Worm (Caenorhabditis elegans) whole organism, late embryonic: ENCODE data around the gene trxr-1.

Experiments
- C08G9.2 ChIP-seq: sonication (generic microtip); optimal IDR thresholded peaks from 2 replicates; lab custom pipeline; 2016; ENCODE audit warnings: mild to moderate bottlenecking, missing genetic modification characterization, moderate library complexity, missing compliant biosample characterization
- C38D4.7 ChIP-seq: fragments of 200-800 bp; sonication (Bioruptor generic); optimal IDR thresholded peaks from 2 replicates; lab custom pipeline; 2018; ENCODE audit warnings: mild to moderate bottlenecking, missing genetic modification characterization, moderate library complexity, missing compliant biosample characterization
- K09A11.1 ChIP-seq: sonication (generic microtip); optimal IDR thresholded peaks from 2 replicates; lab custom pipeline; 2017; ENCODE audit warnings: antibody characterized with exemption, mild to moderate bottlenecking, missing genetic modification characterization, missing compliant biosample characterization; ENCODE audit not compliant: insufficient read depth
- Y22D7AL.16 ChIP-seq: sonication (generic microtip); optimal IDR thresholded peaks from 2 replicates; lab custom pipeline; 2016; ENCODE audit warnings: missing genetic modification characterization, missing compliant biosample characterization
- ahr-1 ChIP-seq: sonication (generic microtip); optimal IDR thresholded peaks from 2 replicates; lab custom pipeline; 2016; ENCODE audit warnings: missing genetic modification characterization, missing compliant biosample characterization
- ama-1 ChIP-seq: fragments of 150-350 bp; optimal IDR thresholded peaks from 2 replicates; lab custom pipeline; 2014
- ceh-14 ChIP-seq: sonication (generic microtip); optimal IDR thresholded peaks from 2 replicates; lab custom pipeline; 2016; ENCODE audit warnings: missing genotype, missing genetic modification characterization, missing compliant biosample characterization
- ceh-2 ChIP-seq: sonication (generic microtip); optimal IDR thresholded peaks from 2 replicates; lab custom pipeline; 2016; ENCODE audit warnings: missing genotype, missing genetic modification characterization, missing compliant biosample characterization
- ceh-22 ChIP-seq: sonication (generic microtip); optimal IDR thresholded peaks from 2 replicates; lab custom pipeline; 2017; ENCODE audit warnings: missing biosample characterization, missing genetic modification characterization
- ceh-34 ChIP-seq: sonication (generic microtip); optimal IDR thresholded peaks from 2 replicates; lab custom pipeline; 2016; ENCODE audit warnings: mild to moderate bottlenecking, missing genetic modification characterization, missing compliant biosample characterization
- ceh-45 ChIP-seq: fragments of 200-800 bp; sonication (Bioruptor generic); IDR thresholded peaks from 2 replicates; pipeline ENCODE4 v1.3.6; 2022; ENCODE audit warnings: missing genetic modification reagents, missing genetic modification characterization, missing compliant biosample characterization
- ceh-48 ChIP-seq: sonication (generic microtip); optimal IDR thresholded peaks from 2 replicates; lab custom pipeline; 2016; ENCODE audit warnings: missing genetic modification characterization, inconsistent platforms, missing compliant biosample characterization
- ceh-6 ChIP-seq: fragments of 200-800 bp; sonication (Bioruptor generic); optimal IDR thresholded peaks from 2 replicates; lab custom pipeline; 2018; ENCODE audit warnings: mild to moderate bottlenecking, missing genetic modification characterization, missing compliant biosample characterization
- che-1 ChIP-seq: sonication (generic microtip); optimal IDR thresholded peaks from 2 replicates; lab custom pipeline; 2016; ENCODE audit warnings: mild to moderate bottlenecking, missing genetic modification characterization, missing compliant biosample characterization
- dmd-4 ChIP-seq: sonication (generic microtip); optimal IDR thresholded peaks from 2 replicates; lab custom pipeline; 2016; ENCODE audit warnings: borderline replicate concordance, missing genetic modification characterization, missing compliant biosample characterization
- elt-2 ChIP-seq: sonication (generic microtip); optimal IDR thresholded peaks from 2 replicates; lab custom pipeline; 2016; ENCODE audit warnings: missing genetic modification reagents, missing genetic modification characterization, missing compliant biosample characterization
- ets-4 ChIP-seq: sonication (generic microtip); optimal IDR thresholded peaks from 2 replicates; lab custom pipeline; 2016; ENCODE audit warnings: missing genetic modification characterization, missing compliant biosample characterization
- eyg-1 ChIP-seq: sonication (generic microtip); optimal IDR thresholded peaks from 2 replicates; lab custom pipeline; 2016; ENCODE audit warnings: missing genotype, missing genetic modification characterization, missing compliant biosample characterization
- fax-1 ChIP-seq: sonication (generic microtip); optimal IDR thresholded peaks from 2 replicates; lab custom pipeline; 2016; ENCODE audit warnings: missing genotype, missing genetic modification characterization, missing compliant biosample characterization
- fkh-10 ChIP-seq: fragments of 150-350 bp; optimal IDR thresholded peaks from 2 replicates; lab custom pipeline; 2014; ENCODE audit warnings: missing biosample characterization, missing genetic modification reagents, missing genetic modification characterization
- fkh-6 ChIP-seq: sonication (generic microtip); optimal IDR thresholded peaks from 2 replicates; lab custom pipeline; 2016; ENCODE audit warnings: missing genetic modification characterization, missing compliant biosample characterization
- hlh-13 ChIP-seq: fragments of 200-800 bp; sonication (Bioruptor generic); optimal IDR thresholded peaks from 2 replicates; lab custom pipeline; 2018; ENCODE audit warnings: mild to moderate bottlenecking, missing genetic modification characterization, missing compliant biosample characterization
- hlh-30 ChIP-seq: sonication (generic microtip); optimal IDR thresholded peaks from 2 replicates; lab custom pipeline; 2017; ENCODE audit warnings: antibody characterized with exemption, missing genetic modification characterization, missing compliant biosample characterization; ENCODE audit not compliant: insufficient read depth
- hlh-6 ChIP-seq: sonication (generic microtip); optimal IDR thresholded peaks from 2 replicates; lab custom pipeline; 2016; ENCODE audit warnings: missing genotype, missing genetic modification characterization, missing compliant biosample characterization
- hlh-8 ChIP-seq: sonication (generic microtip); optimal IDR thresholded peaks from 2 replicates; lab custom pipeline; 2016; ENCODE audit warnings: missing genotype, missing genetic modification characterization, missing compliant biosample characterization
- lim-6 ChIP-seq: sonication (generic microtip); optimal IDR thresholded peaks from 2 replicates; lab custom pipeline; 2016; ENCODE audit warnings: missing genetic modification characterization, missing compliant biosample characterization
- lin-11 ChIP-seq: fragments of 200-800 bp; sonication (Bioruptor generic); optimal IDR thresholded peaks from 2 replicates; lab custom pipeline; 2018; ENCODE audit warnings: mild to moderate bottlenecking, missing genetic modification characterization, missing compliant biosample characterization
- madf-2 ChIP-seq: sonication (generic microtip); optimal IDR thresholded peaks from 2 replicates; lab custom pipeline; 2017; ENCODE audit warnings: missing genetic modification characterization, missing compliant biosample characterization
- mec-3 ChIP-seq: sonication (generic microtip); optimal IDR thresholded peaks from 2 replicates; lab custom pipeline; 2016; ENCODE audit warnings: borderline replicate concordance, missing genetic modification characterization, missing compliant biosample characterization
- nfya-1 ChIP-seq: sonication (generic microtip); optimal IDR thresholded peaks from 2 replicates; lab custom pipeline; 2017; ENCODE audit warnings: missing genetic modification characterization, mild to moderate bottlenecking, missing compliant biosample characterization, antibody characterized with exemption, moderate library complexity
- nhr-11 ChIP-seq: fragments of 150-350 bp; optimal IDR thresholded peaks from 2 replicates; lab custom pipeline; 2014; ENCODE audit warnings: missing biosample characterization, missing genetic modification characterization
- odd-2 ChIP-seq: sonication (generic microtip); optimal IDR thresholded peaks from 2 replicates; lab custom pipeline; 2017; ENCODE audit warnings: antibody characterized with exemption, mild to moderate bottlenecking, missing genetic modification characterization, missing compliant biosample characterization
- pat-9 ChIP-seq: fragments of 200-800 bp; sonication (Bioruptor generic); optimal IDR thresholded peaks from 2 replicates; lab custom pipeline; 2018; ENCODE audit warnings: mild to moderate bottlenecking, missing genetic modification characterization, moderate library complexity, missing compliant biosample characterization
- pros-1 ChIP-seq: fragments of 150-350 bp; optimal IDR thresholded peaks from 2 replicates; lab custom pipeline; 2014; ENCODE audit warnings: missing biosample characterization, missing genetic modification reagents, missing genetic modification characterization
- ref-2 ChIP-seq: sonication (generic microtip); optimal IDR thresholded peaks from 2 replicates; lab custom pipeline; 2016; ENCODE audit warnings: missing genetic modification characterization, missing compliant biosample characterization
- rnt-1 ChIP-seq: sonication (generic microtip); optimal IDR thresholded peaks from 2 replicates; lab custom pipeline; 2016; ENCODE audit warnings: missing genetic modification characterization, missing compliant biosample characterization
- sox-4 ChIP-seq: sonication (generic microtip); optimal IDR thresholded peaks from 2 replicates; lab custom pipeline; 2017; ENCODE audit warnings: mild to moderate bottlenecking, missing genetic modification characterization, inconsistent platforms, missing compliant biosample characterization
- syd-9 ChIP-seq: sonication (generic microtip); optimal IDR thresholded peaks from 2 replicates; lab custom pipeline; 2016; ENCODE audit warnings: mild to moderate bottlenecking, missing genetic modification characterization, moderate library complexity, missing compliant biosample characterization
- tbx-7 ChIP-seq: sonication (generic microtip); optimal IDR thresholded peaks from 2 replicates; lab custom pipeline; 2016; ENCODE audit warnings: missing genotype, missing genetic modification characterization, missing compliant biosample characterization
- unc-3 ChIP-seq, 2 experiments: fragments of 200-800 bp in 1 of 2; sonication (Bioruptor generic) in 1 of 2; sonication (generic microtip) in 1 of 2; conservative IDR thresholded peaks in 1 of 2; optimal IDR thresholded peaks in 1 of 2; 2 replicates each; pipeline versions ENCODE4 v1.3.6 to Lab custom; 2016 to 2022; ENCODE audit warnings: missing compliant biosample characterization in 2 of 2, missing genetic modification characterization in 2 of 2, missing genetic modification reagents in 1 of 2
- unc-55 ChIP-seq: sonication (generic microtip); optimal IDR thresholded peaks from 2 replicates; lab custom pipeline; 2017; ENCODE audit warnings: missing biosample characterization, missing genetic modification reagents, missing genetic modification characterization
- ztf-16 ChIP-seq: sonication (generic microtip); optimal IDR thresholded peaks from 2 replicates; lab custom pipeline; 2017; ENCODE audit warnings: missing genetic modification characterization, missing compliant biosample characterization

The trxr-1 gene

DNA sequence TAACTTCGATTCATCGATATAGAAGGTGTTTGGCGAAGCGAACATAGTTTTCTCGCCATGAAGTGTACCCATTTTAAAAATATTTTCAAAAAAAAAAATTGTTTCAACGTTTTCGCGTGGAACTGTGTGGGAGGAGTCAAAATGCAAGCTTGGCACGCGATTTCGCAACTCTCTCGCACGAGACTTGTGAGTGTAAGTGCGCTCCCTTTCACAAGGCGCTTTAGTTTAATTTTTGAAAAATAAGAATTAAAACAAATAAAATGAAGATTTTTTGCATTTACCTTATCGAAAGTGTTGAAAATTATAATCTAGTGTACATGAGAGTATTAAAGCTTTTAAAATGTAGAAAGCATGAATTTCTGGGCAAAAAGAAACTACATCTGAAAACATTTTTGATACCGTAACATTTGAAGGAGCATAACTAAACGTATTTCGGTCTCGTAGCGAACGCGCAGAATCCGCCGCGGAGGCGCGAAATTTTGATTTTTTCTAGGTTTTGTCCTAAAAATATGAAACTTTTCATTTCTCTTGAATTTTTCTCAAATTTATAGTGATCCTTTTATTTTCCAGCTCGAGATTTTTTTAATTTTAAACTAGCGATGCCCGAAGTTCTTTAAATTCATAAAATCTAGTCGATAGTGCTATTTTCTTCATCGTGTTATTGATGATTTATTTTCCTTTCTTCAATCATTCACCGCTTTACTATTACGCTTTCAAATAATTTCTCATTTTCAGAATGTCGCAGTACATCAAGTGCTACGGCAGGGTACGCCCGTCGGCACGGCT, 27.9 kb downstream of the trxr-1 start, which contains the start of the genes cogc-2 and klp-18 (continued):
- TF ChIP-seq ztf-16 (tag; lab: Kevin White, UChicago) (peak; percentile 58), C38D4.7 (GFP tag; lab: Kevin White, UChicago) (peak; percentile 24), nfya-1 (tag; lab: Kevin White, UChicago) (peak; percentile 76), dmd-4 (tag; lab: Kevin White, UChicago) (no peak), ama-1 (lab: Kevin White, UChicago) (no peak), elt-2 (peak; percentile 80), tbx-7 (peak; percentile 11), eyg-1 (tag; lab: Kevin White, UChicago) (no peak), hlh-6 (tag; lab: Kevin White, UChicago) (no peak), ref-2 (tag; lab: Kevin White, UChicago) (peak; percentile 78), nhr-11 (no peak), lin-11 (tag; lab: Kevin White, UChicago) (peak; percentile 29), unc-55 (no peak), syd-9 (tag; lab: Kevin White, UChicago) (no peak), hlh-8 (tag; lab: Kevin White, UChicago) (peak; percentile 44), pat-9 (tag; lab: Kevin White, UChicago) (peak; percentile 9), odd-2 (tag; lab: Kevin White, UChicago) (peak; percentile 16), hlh-30 (tag; lab: Kevin White, UChicago) (peak; percentile 71), ceh-48 (tag; lab: Kevin White, UChicago) (peak; percentile 20), hlh-13 (GFP tag; lab: Kevin White, UChicago) (no peak), rnt-1 (tag; lab: Kevin White, UChicago) (peak; percentile 8), ets-4 (tag; lab: Kevin White, UChicago) (peak; percentile 24), unc-3 (GFP tag; conservative IDR thresholded peaks at IDR 0.05; lab: Robert Waterston, UW) (no peak), unc-3 (tag; optimal IDR thresholded peaks at IDR 0.05; lab: Kevin White, UChicago) (peak; percentile 45), ceh-14 (peak; percentile 62), sox-4 (tag; lab: Kevin White, UChicago) (peak; percentile 67), ceh-34 (peak; percentile 44), ahr-1 (tag; lab: Kevin White, UChicago) (peak; percentile 47), fkh-6 (tag; lab: Kevin White, UChicago) (peak; percentile 36), C08G9.2 (tag; lab: Kevin White, UChicago) (peak; percentile 21), Y22D7AL.16 (tag; lab: Kevin White, UChicago) (peak; percentile 22), mec-3 (tag; lab: Kevin White, UChicago) (no peak), ceh-2 (tag; lab: Kevin White, UChicago) (peak; percentile 77), ceh-6 (GFP tag; lab: Kevin White, UChicago) (peak; percentile 45), che-1 (tag; lab: Kevin White, UChicago) (peak; percentile 47), lim-6 (tag; lab: Kevin White, UChicago) (no peak), ceh-45 (0 out of 2 replicates have a peak, but pooled peaks have one; percentile 15)

- TF ChIP-seq lim-6 (tag; lab: Kevin White, UChicago) = no peak
- no peak for TF ChIP-seq fkh-10 (GFP tag; lab: Kevin White, UChicago)
- no peak for TF ChIP-seq madf-2 (tag; lab: Kevin White, UChicago)
- no peak for TF ChIP-seq hlh-13 (GFP tag; lab: Kevin White, UChicago)
- no peak for TF ChIP-seq tbx-7
- no peak for TF ChIP-seq unc-3 (GFP tag; conservative IDR thresholded peaks at IDR 0.05; lab: Robert Waterston, UW)
- TF ChIP-seq unc-3 (tag; optimal IDR thresholded peaks at IDR 0.05; lab: Kevin White, UChicago) = no peak
- TF ChIP-seq nhr-11 = no peak
- no peak for TF ChIP-seq mec-3 (tag; lab: Kevin White, UChicago)
- TF ChIP-seq eyg-1 (tag; lab: Kevin White, UChicago) = no peak
- no peak for TF ChIP-seq ceh-34
- no peak for TF ChIP-seq ceh-22 (tag; lab: Kevin White, UChicago)
- no peak for TF ChIP-seq nfya-1 (tag; lab: Kevin White, UChicago)
- no peak for TF ChIP-seq C38D4.7 (GFP tag; lab: Kevin White, UChicago)
- no peak for TF ChIP-seq K09A11.1 (tag; lab: Kevin White, UChicago)
- TF ChIP-seq pros-1 (tag; lab: Kevin White, UChicago) = no peak
- TF ChIP-seq ceh-2 (tag; lab: Kevin White, UChicago) = no peak
- TF ChIP-seq fax-1 (tag; lab: Kevin White, UChicago) = no peak
Observed at ce11 chrIV:7043430-7043829, 31.7 kb downstream of the trxr-1 start.
